Fruit fly (Drosophila melanogaster) whole organism, embryonic: ENCODE results near the gene Mocs1.
A peak's percentile ranks its signal among the peaks of the same experiment; 100 is the strongest.

ENCODE experiments used
- E2f2 ChIP-seq: fragments of 200-800 bp; sonication (Bioruptor generic); IDR thresholded peaks from 2 replicates; pipeline ENCODE4 v1.3.6; 2022; ENCODE audit warnings: missing biosample characterization, missing genetic modification characterization
- lola ChIP-seq, 3 experiments: fragments of >200 bp in 2 of 3; fragments of 200-800 bp in 1 of 3; sonication (Bioruptor generic) in 1 of 3; optimal IDR thresholded peaks; 2 replicates each; lab custom pipeline; 2017 to 2019; ENCODE audit warnings: missing biosample characterization in 3 of 3, missing genetic modification characterization in 3 of 3, mild to moderate bottlenecking in 1 of 3, moderate library complexity in 1 of 3

dm6 chr3L:11074043-11074853 lies 3.9 kb downstream of the Mocs1 start, which contains the start of the genes Pfdn2 and Noc1:
- TF ChIP-seq lola (GFP tag; optimal IDR thresholded peaks at IDR 0.05; lab: Kevin White, UChicago): peak in 1 of 3 experiments; percentile 61
- TF ChIP-seq E2f2: no peak
